Fruit fly (Drosophila melanogaster): ENCODE measurements around the gene Septin4.

The Septin4 gene

DNA sequence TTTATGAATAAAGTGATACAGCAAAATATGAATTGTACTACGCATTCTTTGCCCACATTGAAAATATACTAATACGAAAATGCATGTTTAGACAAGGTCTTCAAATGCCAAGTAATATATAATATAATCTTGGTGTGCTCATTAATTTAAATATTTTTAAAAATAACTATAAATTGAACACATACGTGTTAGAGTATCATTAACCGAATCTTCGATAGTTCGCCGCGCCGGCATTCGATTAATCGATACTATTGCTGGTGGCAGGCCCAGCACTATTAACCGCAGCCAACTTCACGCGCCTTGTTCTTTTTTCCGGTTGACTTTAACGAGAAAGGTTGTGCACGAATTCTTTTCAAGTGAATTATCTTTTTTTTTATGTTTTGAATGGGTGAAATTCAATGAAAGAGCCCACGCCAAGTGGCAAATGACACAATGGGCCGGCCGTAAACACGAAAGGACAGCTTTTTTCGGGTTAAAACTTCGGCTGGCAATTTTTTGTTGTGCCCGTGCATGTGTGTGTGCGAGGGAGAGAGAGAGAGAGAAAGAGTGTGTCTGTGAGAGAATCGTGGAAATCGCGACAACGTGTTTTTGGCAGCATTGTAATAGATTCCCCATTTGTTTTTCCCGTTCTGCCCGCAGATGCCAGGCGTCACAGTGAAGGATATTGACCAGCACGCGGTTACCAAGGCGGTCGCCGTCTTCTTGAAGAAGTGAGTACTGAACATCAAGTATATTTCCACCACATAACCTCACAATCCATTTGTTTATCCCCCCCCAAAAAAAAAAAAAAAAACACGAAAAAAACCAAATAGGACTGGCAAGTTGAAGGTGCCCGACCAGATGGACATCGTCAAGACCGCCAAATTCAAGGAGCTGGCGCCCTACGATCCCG is 57.1 kb downstream of the Septin4 start, which contains the start of gene RpS19a:
Gene RpS19a (plus strand): TSS at position 301 of the 892 bp plus-strand sequence.
- no peak for TF ChIP-seq CG11093 (GFP tag; IDR thresholded peaks at IDR 0.05)
- TF ChIP-seq Deaf1 (tag; optimal IDR thresholded peaks at IDR 0.05): peak; percentile 33
- TF ChIP-seq CG9609 (GFP tag; optimal IDR thresholded peaks at IDR 0.05): peak; percentile 19
- peak in 1 of 2 experiments; percentile 76 for TF ChIP-seq Eip74EF (GFP tag; optimal IDR thresholded peaks at IDR 0.05)
- peak; percentile 87 for TF ChIP-seq CG18619 (GFP tag; optimal IDR thresholded peaks at IDR 0.05)
- peak; percentile 92 for TF ChIP-seq sens (GFP tag)
- TF ChIP-seq Nf-YA (GFP tag; IDR thresholded peaks at IDR 0.05): peak; percentile 72
- no peak for TF ChIP-seq ab (GFP tag; optimal IDR thresholded peaks at IDR 0.05)
- peak; percentile 66 for TF ChIP-seq Mes4 (GFP tag; optimal IDR thresholded peaks at IDR 0.05)
- TF ChIP-seq tgo (GFP tag; IDR thresholded peaks at IDR 0.05): peak; percentile 51; the same call in 2 of the 3 replicates
- TF ChIP-seq zf30C (GFP tag; optimal IDR thresholded peaks at IDR 0.05): peak; percentile 42
- TF ChIP-seq crp (GFP tag; optimal IDR thresholded peaks at IDR 0.05): peak in 1 of 2 experiments; percentile 22
- TF ChIP-seq inv (GFP tag; IDR thresholded peaks at IDR 0.05; ENCODE audit: partially characterized antibody): 0 out of 2 replicates have a peak, but pooled peaks have one; percentile 2
- peak; percentile 69 for TF ChIP-seq CG33213 (GFP tag; optimal IDR thresholded peaks at IDR 0.05)
- TF ChIP-seq Gug (GFP tag; IDR thresholded peaks at IDR 0.05): peak; percentile 38; the same call in 2 of the 4 replicates
- TF ChIP-seq CG10979 (tag; optimal IDR thresholded peaks at IDR 0.05): peak; percentile 35
- TF ChIP-seq crol (GFP tag; IDR thresholded peaks at IDR 0.05): 0 out of 2 replicates have a peak, but pooled peaks have one; percentile 21
- TF ChIP-seq crc (GFP tag; optimal IDR thresholded peaks at IDR 0.05): peak; percentile 39
- TF ChIP-seq Kr (GFP tag; optimal IDR thresholded peaks at IDR 0.05): peak; percentile 66
- TF ChIP-seq TFAM (GFP tag; optimal IDR thresholded peaks at IDR 0.05): no peak
- TF ChIP-seq hkb (optimal IDR thresholded peaks at IDR 0.05): no peak
- peak; percentile 70 for TF ChIP-seq hkb (GFP tag; IDR thresholded peaks at IDR 0.05)
- peak; percentile 38 for TF ChIP-seq twi (tag; optimal IDR thresholded peaks at IDR 0.05)
- peak; percentile 83 for TF ChIP-seq ATbp (GFP tag; optimal IDR thresholded peaks at IDR 0.05)
- TF ChIP-seq CG18476 (GFP tag; optimal IDR thresholded peaks at IDR 0.05): peak; percentile 14
- TF ChIP-seq zfh1 (GFP tag; IDR thresholded peaks at IDR 0.05): peak; percentile 83
- peak; percentile 17 for TF ChIP-seq Dip3 (GFP tag; optimal IDR thresholded peaks at IDR 0.05)
- TF ChIP-seq CG8281 (tag; optimal IDR thresholded peaks at IDR 0.05): peak; percentile 39
- TF ChIP-seq CG1529 (GFP tag; optimal IDR thresholded peaks at IDR 0.05): peak; percentile 81
- TF ChIP-seq en (GFP tag; optimal IDR thresholded peaks at IDR 0.05): peak; percentile 24
- peak; percentile 91 for TF ChIP-seq nom (GFP tag; optimal IDR thresholded peaks at IDR 0.05)
- peak; percentile 31 for TF ChIP-seq run (tag; optimal IDR thresholded peaks at IDR 0.05)
- TF ChIP-seq CG7987 (GFP tag; optimal IDR thresholded peaks at IDR 0.05): peak; percentile 94
- no peak; the same call in 1 of the 2 replicates for TF ChIP-seq CG2129 (GFP tag; IDR thresholded peaks at IDR 0.05; ENCODE audit: partially characterized antibody)
- TF ChIP-seq zfh2 (GFP tag; optimal IDR thresholded peaks at IDR 0.05): peak; percentile 23
- TF ChIP-seq az2 (GFP tag; optimal IDR thresholded peaks at IDR 0.05): peak; percentile 35
- TF ChIP-seq CoRest (tag; optimal IDR thresholded peaks at IDR 0.05): peak; percentile 57
- peak; percentile 39; the same call in 1 of the 2 replicates for TF ChIP-seq CG11696 (GFP tag; IDR thresholded peaks at IDR 0.05)
- no peak for TF ChIP-seq sd (tag; optimal IDR thresholded peaks at IDR 0.05)
- peak; percentile 85 for TF ChIP-seq CG4328 (GFP tag; optimal IDR thresholded peaks at IDR 0.05)
- no peak for TF ChIP-seq Dip2 (GFP tag; IDR thresholded peaks at IDR 0.05)
- TF ChIP-seq luna (GFP tag; optimal IDR thresholded peaks at IDR 0.05): peak; percentile 38
- no peak for TF ChIP-seq CG14965 (GFP tag; optimal IDR thresholded peaks at IDR 0.05; ENCODE audit: borderline replicate concordance)
- TF ChIP-seq CG12391 (tag; optimal IDR thresholded peaks at IDR 0.05): peak; percentile 72
- TF ChIP-seq Dfd (GFP tag; optimal IDR thresholded peaks at IDR 0.05): no peak
- peak; percentile 54 for TF ChIP-seq ewg (GFP tag; optimal IDR thresholded peaks at IDR 0.05)
- TF ChIP-seq CG18599 (GFP tag; optimal IDR thresholded peaks at IDR 0.05): peak; percentile 79

Data from whole organism, embryonic.